Fruit fly (Drosophila melanogaster) whole organism: ENCODE data around the gene Sfp38D.

ENCODE experiments used
- CG8478 ChIP-seq: fragments of >200 bp; optimal IDR thresholded peaks from 2 replicates; lab custom pipeline; 2018; ENCODE audit warnings: inconsistent platforms
- Dll ChIP-seq: fragments of >200 bp; optimal IDR thresholded peaks from 2 replicates; lab custom pipeline; 2017
- EcR ChIP-seq, 2 experiments: fragments of >200 bp; optimal IDR thresholded peaks; 2 replicates each; lab custom pipeline; 2017; ENCODE audit warnings: missing biosample characterization in 2 of 2, missing genetic modification characterization in 2 of 2, missing genetic modification reagents in 2 of 2
- pan ChIP-seq: fragments of >200 bp; optimal IDR thresholded peaks from 2 replicates; lab custom pipeline; 2017
- psq ChIP-seq: fragments of >200 bp; optimal IDR thresholded peaks from 2 replicates; lab custom pipeline; 2017
- usp ChIP-seq: fragments of >200 bp; optimal IDR thresholded peaks from 2 replicates; lab custom pipeline; 2017; ENCODE audit warnings: missing biosample characterization, missing genetic modification characterization, mixed read lengths

Sfp38D gene

dm6 chr2L:20688722-20689121 lies 48.0 kb downstream of the Sfp38D start:
- no peak for TF ChIP-seq CG8478 (lab: Kevin White, UChicago)
- no peak for TF ChIP-seq usp (GFP tag; lab: Kevin White, UChicago)
- no peak for TF ChIP-seq psq (lab: Kevin White, UChicago)
- TF ChIP-seq EcR (GFP tag; optimal IDR thresholded peaks at IDR 0.05; lab: Kevin White, UChicago) = no peak
- TF ChIP-seq Dll (lab: Kevin White, UChicago) = no peak
- TF ChIP-seq pan (lab: Kevin White, UChicago) = no peak

DNA sequence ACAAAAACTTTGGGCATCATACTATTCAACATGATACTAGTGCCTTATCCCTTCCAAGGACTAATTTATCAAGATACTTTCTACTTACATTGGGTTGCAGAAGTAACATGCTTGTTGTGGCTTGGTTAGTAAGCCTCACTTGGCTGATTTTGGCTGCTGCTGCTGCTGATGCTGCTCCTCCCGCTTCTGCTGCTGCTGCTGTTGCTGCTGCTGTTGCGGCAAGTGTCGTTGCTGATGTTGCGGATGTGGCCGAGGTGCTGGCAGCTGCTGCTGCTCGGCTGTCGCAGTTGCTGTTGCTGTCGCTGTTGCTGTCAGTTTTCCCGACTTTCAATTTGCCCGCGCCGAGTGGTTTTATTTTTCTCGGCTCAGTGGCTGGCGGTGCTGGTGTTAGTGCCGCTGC lies 49.3 kb downstream of the Sfp38D start:
- TF ChIP-seq pan (lab: Kevin White, UChicago) (no peak), EcR (GFP tag; optimal IDR thresholded peaks at IDR 0.05; lab: Kevin White, UChicago) (no peak), CG8478 (lab: Kevin White, UChicago) (no peak), usp (GFP tag; lab: Kevin White, UChicago) (no peak)
